Fruit fly (Drosophila melanogaster) whole organism, prepupa: ENCODE results near the gene smo.

Source experiments
- CG1621 ChIP-seq: fragments of 200-800 bp; sonication (Bioruptor generic); optimal IDR thresholded peaks from 3 replicates; lab custom pipeline; 2018; ENCODE audit warnings: missing biosample characterization, mild to moderate bottlenecking, missing genetic modification characterization
- CG6854 ChIP-seq: fragments of 200-800 bp; sonication (Bioruptor generic); optimal IDR thresholded peaks from 2 replicates; lab custom pipeline; 2017; ENCODE audit warnings: missing biosample characterization, mild to moderate bottlenecking, missing genetic modification characterization
- Lpt ChIP-seq: fragments of 200-800 bp; sonication (Bioruptor generic); optimal IDR thresholded peaks from 3 replicates; lab custom pipeline; 2016; ENCODE audit warnings: missing biosample characterization, missing genetic modification characterization
- Sox102F ChIP-seq: fragments of 200-800 bp; sonication (Bioruptor generic); optimal IDR thresholded peaks from 2 replicates; lab custom pipeline; 2016; ENCODE audit warnings: missing biosample characterization, mild to moderate bottlenecking, missing genetic modification characterization
- svp ChIP-seq: fragments of 200-800 bp; sonication (Bioruptor generic); peaks from one replicate; lab custom pipeline; 2016; ENCODE audit warnings: missing biosample characterization, missing genetic modification characterization

DNA sequence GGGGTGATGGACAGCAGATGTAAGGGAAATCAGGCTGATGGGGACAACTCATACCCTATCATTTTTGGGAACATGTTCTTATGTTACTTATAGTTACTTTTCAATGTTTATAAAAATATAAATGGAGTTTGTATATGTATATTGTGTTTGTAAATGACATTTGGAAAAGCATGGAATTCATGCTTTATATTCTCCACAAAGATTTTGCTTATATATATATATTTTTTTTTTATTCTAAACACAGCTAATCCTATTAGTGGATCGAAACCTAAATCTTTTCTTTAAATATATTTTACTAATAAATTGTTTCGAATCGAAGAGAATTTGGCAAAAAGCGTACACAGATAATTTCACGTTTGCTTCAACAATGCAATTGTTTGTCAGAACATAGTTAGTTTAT lies 11.7 kb downstream of the smo start, which contains the start of gene Amnionless:
- TF ChIP-seq Lpt (GFP tag; lab: Kevin White, UChicago) (no peak), CG1621 (tag; lab: Kevin White, UChicago) (no peak), CG6854 (GFP tag; lab: Kevin White, UChicago) (no peak), svp (GFP tag; lab: Kevin White, UChicago) (no peak), Sox102F (GFP tag; lab: Kevin White, UChicago) (no peak)
